Fruit fly (Drosophila melanogaster): ENCODE measurements around the gene Axn.

DNA sequence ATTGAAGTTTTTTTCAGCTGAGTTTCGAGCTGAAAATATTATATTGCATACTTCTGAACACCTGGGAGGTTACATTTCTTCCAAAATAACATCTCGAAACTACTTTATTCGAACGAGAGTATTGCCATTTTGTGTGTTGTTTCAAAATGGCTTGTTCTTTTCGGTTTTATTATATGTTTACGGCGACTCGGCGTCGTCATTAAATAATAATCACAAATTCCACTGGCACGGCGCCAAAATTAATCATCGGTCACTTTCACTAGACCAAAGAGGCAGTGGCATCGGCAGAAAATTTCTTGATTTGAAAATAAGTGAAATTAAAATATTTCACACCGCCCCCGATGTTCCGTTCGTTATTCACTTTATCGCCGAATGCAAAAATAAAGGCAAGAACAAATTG is 27.8 kb downstream of the Axn start:
- no peak for TF ChIP-seq Myc (optimal IDR thresholded peaks at IDR 0.05)
- TF ChIP-seq psq (optimal IDR thresholded peaks at IDR 0.05), result no peak
- TF ChIP-seq h (optimal IDR thresholded peaks at IDR 0.05), result no peak
- TF ChIP-seq insv (optimal IDR thresholded peaks at IDR 0.05), result no peak
- no peak for TF ChIP-seq Sin3A (optimal IDR thresholded peaks at IDR 0.05)
- TF ChIP-seq ttk (optimal IDR thresholded peaks at IDR 0.05), result no peak
